Worm (Caenorhabditis elegans) whole organism, L1 larva: ENCODE data around the gene F58B4.5.

ENCODE experiments used
- ces-1 ChIP-seq: fragments of 150-350 bp; optimal IDR thresholded peaks from 2 replicates; lab custom pipeline; 2014; ENCODE audit warnings: missing biosample characterization, missing genetic modification reagents, missing genetic modification characterization
- fkh-10 ChIP-seq: sonication (generic microtip); optimal IDR thresholded peaks from 2 replicates; lab custom pipeline; 2017; ENCODE audit warnings: missing biosample characterization, missing genetic modification reagents, missing genetic modification characterization
- jun-1 ChIP-seq: fragments of 150-350 bp; optimal IDR thresholded peaks from 2 replicates; lab custom pipeline; 2014; ENCODE audit warnings: missing biosample characterization, missing genetic modification reagents, missing genetic modification characterization
- nhr-12 ChIP-seq: sonication (generic microtip); optimal IDR thresholded peaks from 2 replicates; lab custom pipeline; 2017; ENCODE audit warnings: missing biosample characterization, missing genetic modification characterization
- nhr-28 ChIP-seq: fragments of 150-350 bp; optimal IDR thresholded peaks from 2 replicates; lab custom pipeline; 2014; ENCODE audit warnings: missing biosample characterization, missing genetic modification characterization
- snpc-4 ChIP-seq: fragments of 150-350 bp; optimal IDR thresholded peaks from 2 replicates; lab custom pipeline; 2014; ENCODE audit warnings: missing biosample characterization, missing genetic modification characterization
- sptf-1 ChIP-seq: fragments of 150-350 bp; optimal IDR thresholded peaks from 2 replicates; lab custom pipeline; 2014; ENCODE audit warnings: missing biosample characterization, missing genetic modification characterization
- unc-62 ChIP-seq: fragments of 150-350 bp; optimal IDR thresholded peaks from 2 replicates; lab custom pipeline; 2014; ENCODE audit warnings: missing biosample characterization, missing genetic modification reagents, missing genetic modification characterization
- ztf-11 ChIP-seq, 2 experiments: sonication (generic microtip); optimal IDR thresholded peaks; 2 replicates each; lab custom pipeline; 2016 to 2017; ENCODE audit warnings: missing genetic modification characterization in 2 of 2, missing biosample characterization in 1 of 2, missing compliant biosample characterization in 1 of 2

ce11 chrV:10958322-10958900 is 25.9 kb downstream of the F58B4.5 start, which contains the start of gene pigt-1:
- TF ChIP-seq unc-62 (GFP tag; lab: Kevin White, UChicago) (no peak), ces-1 (GFP tag; lab: Kevin White, UChicago) (no peak), ztf-11 (tag; optimal IDR thresholded peaks at IDR 0.05; lab: Kevin White, UChicago) (no peak), fkh-10 (no peak), jun-1 (no peak), sptf-1 (tag; lab: Kevin White, UChicago) (no peak), nhr-28 (tag; lab: Kevin White, UChicago) (no peak), snpc-4 (tag; lab: Kevin White, UChicago) (no peak), nhr-12 (no peak)
